Worm (Caenorhabditis elegans) whole organism, mixed stage, embryonic: ENCODE results near the gene fbxb-46.

ENCODE experiments used
- bed-3 ChIP-seq: fragments of 200-800 bp; sonication (Bioruptor generic); optimal IDR thresholded peaks from 3 replicates; lab custom pipeline; 2018; ENCODE audit warnings: mild to moderate bottlenecking, missing genetic modification characterization, moderate library complexity, missing compliant biosample characterization
- ces-1 ChIP-seq: fragments of 150-350 bp; optimal IDR thresholded peaks from 2 replicates; lab custom pipeline; 2014; ENCODE audit warnings: missing biosample characterization, missing genetic modification reagents, missing genetic modification characterization
- elt-3 ChIP-seq: fragments of 150-350 bp; optimal IDR thresholded peaks from 2 replicates; lab custom pipeline; 2014; ENCODE audit warnings: missing biosample characterization, missing genetic modification characterization
- nhr-12 ChIP-seq: fragments of 150-350 bp; optimal IDR thresholded peaks from 2 replicates; lab custom pipeline; 2014; ENCODE audit warnings: missing biosample characterization, missing genetic modification characterization
- ztf-11 ChIP-seq: fragments of 150-350 bp; optimal IDR thresholded peaks from 2 replicates; lab custom pipeline; 2014; ENCODE audit warnings: missing biosample characterization, missing genetic modification characterization

DNA sequence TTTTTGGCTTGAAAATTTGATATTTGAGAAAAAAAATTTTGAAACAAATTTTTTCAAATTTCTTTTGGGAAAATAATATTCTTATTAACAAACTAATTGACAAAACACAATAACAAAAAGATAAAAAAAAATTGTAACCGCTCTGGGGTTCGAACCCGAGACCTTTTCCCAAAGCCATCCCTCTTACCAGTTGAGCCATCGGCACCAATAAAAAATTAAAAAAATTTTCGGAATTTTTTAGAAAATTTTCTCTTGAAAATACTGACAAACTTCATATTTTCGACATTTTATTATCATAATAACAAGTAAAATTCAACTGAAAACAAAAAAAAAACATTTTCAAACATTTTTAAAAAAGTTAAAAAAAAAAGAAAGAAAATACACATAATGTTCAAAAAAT lies 49.0 kb downstream of the fbxb-46 start:
- no peak for TF ChIP-seq ces-1 (GFP tag; lab: Kevin White, UChicago)
- TF ChIP-seq ztf-11 (tag; lab: Kevin White, UChicago) = no peak
- no peak for TF ChIP-seq elt-3
- TF ChIP-seq nhr-12 (tag; lab: Kevin White, UChicago) = no peak
- TF ChIP-seq bed-3 (GFP tag; lab: Kevin White, UChicago) = no peak
